Worm (Caenorhabditis elegans) whole organism, L4 larva: ENCODE measurements around the gene ufd-2.

ENCODE experiments used
- D1046.2 ChIP-seq: fragments of 200-800 bp; sonication (Bioruptor generic); IDR thresholded peaks from 2 replicates; pipeline ENCODE4 v1.3.6; 2022; ENCODE audit warnings: missing genetic modification characterization, missing compliant biosample characterization
- R02D3.7 ChIP-seq: fragments of 150-350 bp; sonication (generic microtip); optimal IDR thresholded peaks from 3 replicates; lab custom pipeline; 2014; ENCODE audit warnings: missing biosample characterization, missing genetic modification characterization
- Y105C5A.15 ChIP-seq: fragments of 200-800 bp; sonication (Bioruptor generic); IDR thresholded peaks from 2 replicates; pipeline ENCODE4 v1.3.6; 2022; ENCODE audit warnings: missing genetic modification characterization, missing compliant biosample characterization
- Y5F2A.4 ChIP-seq: fragments of 200-800 bp; sonication (Bioruptor generic); optimal IDR thresholded peaks from 2 replicates; lab custom pipeline; 2018; ENCODE audit warnings: mild to moderate bottlenecking, missing genetic modification characterization, missing compliant biosample characterization
- Y75B8A.6 ChIP-seq: fragments of 200-800 bp; sonication (Bioruptor generic); IDR thresholded peaks from 2 replicates; pipeline ENCODE4 v1.3.6; 2022; ENCODE audit warnings: missing genetic modification reagents, missing genetic modification characterization, missing compliant biosample characterization
- aly-2 ChIP-seq: sonication (generic microtip); optimal IDR thresholded peaks from 2 replicates; lab custom pipeline; 2018; ENCODE audit warnings: missing biosample characterization, missing genetic modification characterization
- attf-4 ChIP-seq: sonication (generic microtip); optimal IDR thresholded peaks from 3 replicates; lab custom pipeline; 2017; ENCODE audit warnings: missing biosample characterization, missing genetic modification characterization
- ceh-20 ChIP-seq: fragments of 200-800 bp; sonication (Bioruptor generic); IDR thresholded peaks from 2 replicates; pipeline ENCODE4 v1.3.6; 2022; ENCODE audit warnings: missing genetic modification reagents, missing genetic modification characterization, missing compliant biosample characterization
- ceh-44 ChIP-seq: fragments of 200-800 bp; sonication (Bioruptor generic); IDR thresholded peaks from 2 replicates; pipeline ENCODE4 v1.3.6; 2022; ENCODE audit warnings: missing genetic modification reagents, missing genetic modification characterization, missing compliant biosample characterization
- ceh-82 ChIP-seq: sonication (generic microtip); optimal IDR thresholded peaks from 2 replicates; lab custom pipeline; 2017; ENCODE audit warnings: missing biosample characterization, missing genetic modification characterization
- daf-16 ChIP-seq, 3 experiments: sonication (generic microtip); optimal IDR thresholded peaks; 2 replicates each; lab custom pipeline; 2016 to 2017; ENCODE audit warnings: missing genetic modification characterization in 3 of 3, missing genetic modification reagents in 3 of 3, mild to moderate bottlenecking in 2 of 3, missing compliant biosample characterization in 2 of 3, missing biosample characterization in 1 of 3, moderate library complexity in 1 of 3
- daf-19 ChIP-seq: fragments of 200-800 bp; sonication (Bioruptor generic); conservative IDR thresholded peaks from 2 replicates; pipeline ENCODE4 v1.3.6; 2022; ENCODE audit warnings: missing genetic modification characterization, missing compliant biosample characterization
- dpl-1 ChIP-seq: fragments of 150-350 bp; optimal IDR thresholded peaks from 2 replicates; lab custom pipeline; 2014; ENCODE audit warnings: missing biosample characterization, missing genetic modification reagents, missing genetic modification characterization
- duxl-1 ChIP-seq: sonication (generic microtip); optimal IDR thresholded peaks from 2 replicates; lab custom pipeline; 2016; ENCODE audit warnings: mild to moderate bottlenecking, missing genetic modification characterization, moderate library complexity, missing compliant biosample characterization; ENCODE audit not compliant: poor library complexity
- dve-1 ChIP-seq: sonication (generic microtip); optimal IDR thresholded peaks from 2 replicates; lab custom pipeline; 2017; ENCODE audit warnings: antibody characterized with exemption, mild to moderate bottlenecking, missing genetic modification characterization, missing compliant biosample characterization; ENCODE audit not compliant: insufficient read depth
- egl-27 ChIP-seq: sonication (generic microtip); optimal IDR thresholded peaks from 3 replicates; lab custom pipeline; 2017; ENCODE audit warnings: missing biosample characterization, missing genetic modification reagents, missing genetic modification characterization
- egl-43 ChIP-seq: fragments of 200-800 bp; sonication (Bioruptor generic); IDR thresholded peaks from 2 replicates; pipeline ENCODE4 v1.3.6; 2022; ENCODE audit warnings: missing genetic modification reagents, missing genetic modification characterization, missing compliant biosample characterization
- fkh-10 ChIP-seq: fragments of 150-350 bp; optimal IDR thresholded peaks from 2 replicates; lab custom pipeline; 2014; ENCODE audit warnings: missing biosample characterization, missing genetic modification reagents, missing genetic modification characterization
- fos-1 ChIP-seq: fragments of 150-350 bp; optimal IDR thresholded peaks from 2 replicates; lab custom pipeline; 2014; ENCODE audit warnings: missing biosample characterization, missing genetic modification characterization
- jun-1 ChIP-seq: fragments of 150-350 bp; optimal IDR thresholded peaks from 2 replicates; lab custom pipeline; 2014; ENCODE audit warnings: missing biosample characterization, missing genetic modification reagents, missing genetic modification characterization
- lim-7 ChIP-seq: fragments of 200-800 bp; sonication (Bioruptor generic); IDR thresholded peaks from 2 replicates; pipeline ENCODE4 v1.3.6; 2022; ENCODE audit warnings: missing genetic modification characterization, missing compliant biosample characterization
- lin-15B ChIP-seq: fragments of 150-350 bp; sonication (generic microtip); optimal IDR thresholded peaks from 3 replicates; lab custom pipeline; 2014; ENCODE audit warnings: missing biosample characterization, missing genetic modification characterization
- lin-29 ChIP-seq: fragments of 200-800 bp; sonication (Bioruptor generic); IDR thresholded peaks from 2 replicates; pipeline ENCODE4 v1.3.6; 2022; ENCODE audit warnings: missing genetic modification reagents, missing genetic modification characterization, missing compliant biosample characterization
- lin-39 ChIP-seq: fragments of 150-350 bp; optimal IDR thresholded peaks from 2 replicates; lab custom pipeline; 2014; ENCODE audit warnings: missing biosample characterization, missing genetic modification reagents, missing genetic modification characterization
- mdl-1 ChIP-seq, 2 experiments: fragments of 150-350 bp in 1 of 2; sonication (generic microtip) in 1 of 2; optimal IDR thresholded peaks; 2 replicates each; lab custom pipeline; 2014 to 2017; ENCODE audit warnings: missing biosample characterization in 2 of 2, missing genetic modification characterization in 2 of 2
- mep-1 ChIP-seq: fragments of 150-350 bp; sonication (generic microtip); optimal IDR thresholded peaks from 3 replicates; lab custom pipeline; 2014; ENCODE audit warnings: missing biosample characterization, missing genetic modification characterization
- mes-2 ChIP-seq: sonication (generic microtip); optimal IDR thresholded peaks from 2 replicates; lab custom pipeline; 2016; ENCODE audit warnings: missing genotype, mild to moderate bottlenecking, missing genetic modification characterization, missing compliant biosample characterization; ENCODE audit not compliant: poor library complexity, severe bottlenecking
- mxl-3 ChIP-seq: fragments of 200-800 bp; sonication (Bioruptor generic); optimal IDR thresholded peaks from 2 replicates; lab custom pipeline; 2018; ENCODE audit warnings: mild to moderate bottlenecking, missing genetic modification characterization, missing compliant biosample characterization
- nhr-10 ChIP-seq: fragments of 150-350 bp; optimal IDR thresholded peaks from 2 replicates; lab custom pipeline; 2014; ENCODE audit warnings: missing biosample characterization, missing genetic modification characterization
- nhr-11 ChIP-seq: fragments of 150-350 bp; optimal IDR thresholded peaks from 2 replicates; lab custom pipeline; 2014; ENCODE audit warnings: missing biosample characterization, missing genetic modification characterization
- nhr-111 ChIP-seq: fragments of 200-800 bp; sonication (Bioruptor generic); optimal IDR thresholded peaks from 2 replicates; lab custom pipeline; 2018; ENCODE audit warnings: mild to moderate bottlenecking, missing genetic modification characterization, missing compliant biosample characterization
- nhr-237 ChIP-seq: sonication (generic microtip); optimal IDR thresholded peaks from 2 replicates; lab custom pipeline; 2017; ENCODE audit warnings: missing biosample characterization, missing genetic modification characterization
- nhr-42 ChIP-seq: fragments of 200-800 bp; sonication (Bioruptor generic); IDR thresholded peaks from 2 replicates; pipeline ENCODE4 v1.3.6; 2022; ENCODE audit warnings: missing genetic modification characterization, missing compliant biosample characterization
- nhr-48 ChIP-seq: sonication (generic microtip); optimal IDR thresholded peaks from 2 replicates; lab custom pipeline; 2016; ENCODE audit warnings: mild to moderate bottlenecking, missing genetic modification characterization, missing compliant biosample characterization
- nhr-6 ChIP-seq: fragments of 150-350 bp; optimal IDR thresholded peaks from 2 replicates; lab custom pipeline; 2014; ENCODE audit warnings: missing biosample characterization, missing genetic modification characterization
- nhr-76 ChIP-seq: fragments of 150-350 bp; optimal IDR thresholded peaks from 2 replicates; lab custom pipeline; 2014; ENCODE audit warnings: missing biosample characterization, missing genetic modification characterization
- nhr-77 ChIP-seq: fragments of 150-350 bp; optimal IDR thresholded peaks from 2 replicates; lab custom pipeline; 2014; ENCODE audit warnings: missing biosample characterization, missing genetic modification characterization
- pha-4 ChIP-seq, 2 experiments: fragments of 150-350 bp in 1 of 2; fragments of 200-800 bp in 1 of 2; sonication (Bioruptor generic) in 1 of 2; IDR thresholded peaks in 1 of 2; optimal IDR thresholded peaks in 1 of 2; 2 replicates each; pipeline versions ENCODE4 v1.3.6 to Lab custom; 2014 to 2022; ENCODE audit warnings: missing genetic modification characterization in 2 of 2, missing genetic modification reagents in 2 of 2, missing biosample characterization in 1 of 2, missing compliant biosample characterization in 1 of 2
- pqm-1 ChIP-seq: sonication (generic microtip); optimal IDR thresholded peaks from 2 replicates; lab custom pipeline; 2017; ENCODE audit warnings: missing biosample characterization, missing genetic modification characterization
- skn-1 ChIP-seq: fragments of 150-350 bp; optimal IDR thresholded peaks from 2 replicates; lab custom pipeline; 2014; ENCODE audit warnings: missing biosample characterization, missing genetic modification characterization
- spr-1 ChIP-seq: sonication (generic microtip); optimal IDR thresholded peaks from 2 replicates; lab custom pipeline; 2016; ENCODE audit warnings: mild to moderate bottlenecking, missing genetic modification characterization, missing compliant biosample characterization
- spr-3 ChIP-seq: fragments of 200-800 bp; sonication (Bioruptor generic); optimal IDR thresholded peaks from 2 replicates; lab custom pipeline; 2018; ENCODE audit warnings: mild to moderate bottlenecking, missing genetic modification characterization, missing compliant biosample characterization
- tag-97 ChIP-seq: fragments of 200-800 bp; sonication (Bioruptor generic); IDR thresholded peaks from 2 replicates; pipeline ENCODE4 v1.3.6; 2022; ENCODE audit warnings: missing genetic modification characterization, missing compliant biosample characterization
- tra-1 ChIP-seq: fragments of 200-800 bp; sonication (Bioruptor generic); IDR thresholded peaks from 2 replicates; pipeline ENCODE4 v1.3.6; 2022; ENCODE audit warnings: missing genetic modification reagents, missing genetic modification characterization, missing compliant biosample characterization
- vab-7 ChIP-seq: fragments of 200-800 bp; sonication (Bioruptor generic); IDR thresholded peaks from 2 replicates; pipeline ENCODE4 v1.3.6; 2022; ENCODE audit warnings: missing genetic modification reagents, missing genetic modification characterization, missing compliant biosample characterization
- zag-1 ChIP-seq: fragments of 150-350 bp; optimal IDR thresholded peaks from 2 replicates; lab custom pipeline; 2014; ENCODE audit warnings: missing biosample characterization, missing genetic modification characterization
- zfp-2 ChIP-seq: sonication (generic microtip); optimal IDR thresholded peaks from 2 replicates; lab custom pipeline; 2016; ENCODE audit warnings: mild to moderate bottlenecking, missing genetic modification characterization, missing compliant biosample characterization
- zfp-3 ChIP-seq: fragments of 200-800 bp; sonication (Bioruptor generic); conservative IDR thresholded peaks from 2 replicates; pipeline ENCODE4 v1.3.6; 2022; ENCODE audit warnings: missing genetic modification reagents, missing genetic modification characterization, missing compliant biosample characterization
- zip-2 ChIP-seq: fragments of 150-350 bp; optimal IDR thresholded peaks from 2 replicates; lab custom pipeline; 2014; ENCODE audit warnings: missing biosample characterization, missing genetic modification characterization
- ztf-11 ChIP-seq: fragments of 150-350 bp; optimal IDR thresholded peaks from 2 replicates; lab custom pipeline; 2014; ENCODE audit warnings: missing biosample characterization, missing genetic modification characterization

The ufd-2 gene

ce11 chrII:8078041-8078440 lies 15.5 kb downstream of the ufd-2 start, which contains the start of gene K02C4.5 (continued):
- no peak for TF ChIP-seq Y75B8A.6 (GFP tag; lab: Robert Waterston, UW)
- TF ChIP-seq Y5F2A.4, result no peak
- no peak for TF ChIP-seq ceh-82 (tag; lab: Kevin White, UChicago)
- TF ChIP-seq spr-1 (tag; lab: Kevin White, UChicago), result no peak
- TF ChIP-seq ceh-44, result no peak
- TF ChIP-seq R02D3.7, result no peak
- no peak for TF ChIP-seq lim-7 (GFP tag; lab: Robert Waterston, UW)
- no peak for TF ChIP-seq zfp-3 (GFP tag; lab: Robert Waterston, UW)
- no peak for TF ChIP-seq nhr-237
- no peak for TF ChIP-seq jun-1
- TF ChIP-seq zfp-2 (tag; lab: Kevin White, UChicago), result no peak
- TF ChIP-seq tra-1 (GFP tag; lab: Robert Waterston, UW), result peak; percentile 70

ce11 chrII:8086803-8087202 lies 24.3 kb downstream of the ufd-2 start, which contains the start of gene K02C4.3:
Gene K02C4.3, minus strand, starts transcription at chrII:8086853.
- TF ChIP-seq fos-1 (tag; lab: Kevin White, UChicago), result no peak
- TF ChIP-seq zfp-3 (GFP tag; lab: Robert Waterston, UW), result no peak
- no peak for TF ChIP-seq egl-43
- TF ChIP-seq nhr-111, result no peak
- TF ChIP-seq nhr-10 (tag; lab: Kevin White, UChicago), result no peak
- TF ChIP-seq fkh-10 (GFP tag; lab: Kevin White, UChicago), result peak; percentile 2
- no peak for TF ChIP-seq egl-27 (tag; lab: Kevin White, UChicago)
- TF ChIP-seq attf-4, result no peak
- peak; percentile 23 for TF ChIP-seq nhr-48 (tag; lab: Kevin White, UChicago)
- TF ChIP-seq zip-2 (tag; lab: Kevin White, UChicago), result no peak
- TF ChIP-seq tag-97 (GFP tag; lab: Robert Waterston, UW), result no peak
- no peak for TF ChIP-seq tra-1 (GFP tag; lab: Robert Waterston, UW)
- TF ChIP-seq mdl-1 (tag; optimal IDR thresholded peaks at IDR 0.05; lab: Kevin White, UChicago), result no peak
- no peak for TF ChIP-seq Y75B8A.6 (GFP tag; lab: Robert Waterston, UW)
- TF ChIP-seq Y105C5A.15, result no peak
- TF ChIP-seq daf-16 (GFP tag; optimal IDR thresholded peaks at IDR 0.05; lab: Kevin White, UChicago), result no peak
- TF ChIP-seq daf-16 (tag; optimal IDR thresholded peaks at IDR 0.05; lab: Kevin White, UChicago), result no peak
- no peak for TF ChIP-seq ceh-20 (GFP tag; lab: Robert Waterston, UW)
- TF ChIP-seq spr-3 (GFP tag; lab: Kevin White, UChicago), result no peak
- no peak for TF ChIP-seq pqm-1 (tag; lab: Kevin White, UChicago)
- peak; percentile 72 for TF ChIP-seq dve-1 (tag; lab: Kevin White, UChicago)
- no peak for TF ChIP-seq lin-29
- no peak for TF ChIP-seq zag-1 (tag; lab: Kevin White, UChicago)
- TF ChIP-seq lin-15B, result no peak
- no peak for TF ChIP-seq mxl-3 (GFP tag; lab: Kevin White, UChicago)
- no peak for TF ChIP-seq R02D3.7
- no peak for TF ChIP-seq D1046.2 (GFP tag; lab: Robert Waterston, UW)
- no peak for TF ChIP-seq vab-7 (GFP tag; lab: Robert Waterston, UW)
- TF ChIP-seq nhr-11 (tag; lab: Kevin White, UChicago), result peak; percentile 0
- no peak for TF ChIP-seq nhr-42 (GFP tag; lab: Robert Waterston, UW)
- peak; percentile 51 for TF ChIP-seq nhr-6 (tag; lab: Kevin White, UChicago)
- TF ChIP-seq skn-1 (tag; lab: Kevin White, UChicago), result no peak
- TF ChIP-seq lin-39, result no peak
- TF ChIP-seq nhr-77 (tag; lab: Kevin White, UChicago), result peak; percentile 45
- no peak for TF ChIP-seq ztf-11
- TF ChIP-seq aly-2 (tag; lab: Kevin White, UChicago), result no peak
- TF ChIP-seq spr-1 (tag; lab: Kevin White, UChicago), result peak; percentile 42
- no peak for TF ChIP-seq pha-4 (GFP tag; IDR thresholded peaks at IDR 0.05; lab: Robert Waterston, UW)
- TF ChIP-seq pha-4 (tag; optimal IDR thresholded peaks at IDR 0.05; lab: Kevin White, UChicago), result peak; percentile 14
- peak; percentile 70 for TF ChIP-seq mep-1 (tag; lab: Kevin White, UChicago)
- peak; percentile 93 for TF ChIP-seq dpl-1 (GFP tag; lab: Kevin White, UChicago)
- no peak for TF ChIP-seq lim-7 (GFP tag; lab: Robert Waterston, UW)
- peak; percentile 81 for TF ChIP-seq mes-2
- TF ChIP-seq duxl-1 (tag; lab: Kevin White, UChicago), result peak; percentile 54
- TF ChIP-seq ceh-82 (tag; lab: Kevin White, UChicago), result no peak
- no peak for TF ChIP-seq nhr-76
- TF ChIP-seq daf-19, result no peak
